Fruit fly (Drosophila melanogaster) whole organism, embryonic: ENCODE measurements around the gene CG17187.
A peak's percentile ranks its signal among the peaks of the same experiment; 100 is the strongest.

ENCODE experiments used
- Antp ChIP-seq: fragments of 200-800 bp; sonication (Bioruptor generic); optimal IDR thresholded peaks from 3 replicates; lab custom pipeline; 2016; ENCODE audit warnings: missing biosample characterization, missing genetic modification characterization
- Asciz ChIP-seq: fragments of 200-800 bp; sonication (Bioruptor generic); optimal IDR thresholded peaks from 2 replicates; lab custom pipeline; 2017; ENCODE audit warnings: missing biosample characterization, mild to moderate bottlenecking, missing genetic modification characterization, missing genetic modification reagents
- Awh ChIP-seq: fragments of 200-800 bp; sonication (Bioruptor generic); IDR thresholded peaks from 2 replicates; pipeline ENCODE4, ENCODE4 v1.3.6; 2022; ENCODE audit warnings: missing biosample characterization, missing genetic modification characterization
- BtbVII ChIP-seq: fragments of 200-800 bp; sonication (Bioruptor generic); optimal IDR thresholded peaks from 3 replicates; lab custom pipeline; 2017; ENCODE audit warnings: missing biosample characterization, mild to moderate bottlenecking, missing genetic modification characterization
- Bteb2 ChIP-seq: fragments of 200-800 bp; sonication (Bioruptor generic); optimal IDR thresholded peaks from 2 replicates; lab custom pipeline; 2016; ENCODE audit warnings: missing biosample characterization, missing genetic modification characterization
- CG10979 ChIP-seq: fragments of 200-800 bp; sonication (Bioruptor generic); optimal IDR thresholded peaks from 2 replicates; lab custom pipeline; 2018; ENCODE audit warnings: missing biosample characterization, mild to moderate bottlenecking, missing genetic modification characterization, moderate library complexity
- CG13894 ChIP-seq: fragments of 200-800 bp; sonication (Bioruptor generic); optimal IDR thresholded peaks from 3 replicates; lab custom pipeline; 2018; ENCODE audit warnings: missing biosample characterization, mild to moderate bottlenecking, missing genetic modification characterization, moderate library complexity
- CG14014 ChIP-seq: fragments of 200-800 bp; sonication (Bioruptor generic); IDR thresholded peaks from 2 replicates; pipeline ENCODE4 v1.3.6; 2022; ENCODE audit warnings: missing biosample characterization, missing genetic modification characterization
- CG15696 ChIP-seq: fragments of 200-800 bp; sonication (Bioruptor generic); optimal IDR thresholded peaks from 2 replicates; lab custom pipeline; 2019; ENCODE audit warnings: missing biosample characterization, mild to moderate bottlenecking, missing genetic modification characterization, moderate library complexity
- CG1603 ChIP-seq: fragments of 200-800 bp; sonication (Bioruptor generic); optimal IDR thresholded peaks from 2 replicates; lab custom pipeline; 2019; ENCODE audit warnings: missing biosample characterization, mild to moderate bottlenecking, missing genetic modification characterization, moderate library complexity
- CG17359 ChIP-seq: fragments of 200-800 bp; sonication (Bioruptor generic); optimal IDR thresholded peaks from 3 replicates; lab custom pipeline; 2018; ENCODE audit warnings: missing biosample characterization, mild to moderate bottlenecking, missing genetic modification characterization, moderate library complexity
- CG17361 ChIP-seq: fragments of 200-800 bp; sonication (Bioruptor generic); IDR thresholded peaks from 3 replicates; pipeline ENCODE4 v1.3.6; 2022; ENCODE audit warnings: missing biosample characterization, missing genetic modification characterization
- CG1792 ChIP-seq: fragments of 200-800 bp; sonication (Bioruptor generic); optimal IDR thresholded peaks from 2 replicates; lab custom pipeline; 2016; ENCODE audit warnings: missing biosample characterization, missing genetic modification characterization
- CG18011 ChIP-seq: fragments of 200-800 bp; sonication (Bioruptor generic); optimal IDR thresholded peaks from 2 replicates; lab custom pipeline; 2017; ENCODE audit warnings: missing biosample characterization, missing genetic modification characterization, mild to moderate bottlenecking, moderate library complexity, missing genotype
- CG2202 ChIP-seq: fragments of 200-800 bp; sonication (Bioruptor generic); optimal IDR thresholded peaks from 2 replicates; lab custom pipeline; 2018; ENCODE audit warnings: missing biosample characterization, mild to moderate bottlenecking, missing genetic modification characterization
- CG32772 ChIP-seq: fragments of 200-800 bp; sonication (Bioruptor generic); IDR thresholded peaks from 2 replicates; pipeline ENCODE4 v1.3.6; 2022; ENCODE audit warnings: missing biosample characterization, missing genetic modification characterization
- CG3407 ChIP-seq: fragments of 200-800 bp; sonication (Bioruptor generic); optimal IDR thresholded peaks from 2 replicates; lab custom pipeline; 2018; ENCODE audit warnings: missing biosample characterization, mild to moderate bottlenecking, missing genetic modification characterization
- CG3838 ChIP-seq: fragments of 200-800 bp; sonication (Bioruptor generic); optimal IDR thresholded peaks from 3 replicates; lab custom pipeline; 2016; ENCODE audit warnings: missing biosample characterization, missing genetic modification characterization
- CG5953 ChIP-seq: fragments of 200-800 bp; sonication (Bioruptor generic); IDR thresholded peaks from 2 replicates; pipeline ENCODE4 v1.3.6; 2022; ENCODE audit warnings: missing biosample characterization, missing genetic modification characterization
- CG7357 ChIP-seq: fragments of 200-800 bp; sonication (Bioruptor generic); IDR thresholded peaks from 3 replicates; pipeline ENCODE4 v1.3.6; 2022; ENCODE audit warnings: missing biosample characterization, missing genetic modification characterization
- CG7372 ChIP-seq: fragments of 200-800 bp; sonication (Bioruptor generic); IDR thresholded peaks from 2 replicates; pipeline ENCODE4 v1.3.6; 2022; ENCODE audit warnings: missing biosample characterization, missing genetic modification characterization
- CG7556 ChIP-seq: fragments of 200-800 bp; sonication (Bioruptor generic); optimal IDR thresholded peaks from 2 replicates; lab custom pipeline; 2017; ENCODE audit warnings: missing biosample characterization, mild to moderate bottlenecking, missing genetic modification characterization
- CG7963 ChIP-seq: fragments of 200-800 bp; sonication (Bioruptor generic); IDR thresholded peaks from 3 replicates; pipeline ENCODE4 v1.3.6; 2022; ENCODE audit warnings: missing biosample characterization, missing genetic modification characterization; ENCODE audit not compliant: partially characterized antibody
- CG8478 ChIP-seq: fragments of >200 bp; optimal IDR thresholded peaks from 2 replicates; lab custom pipeline; 2018
- Chrac-16 ChIP-seq: fragments of 200-800 bp; sonication (Bioruptor generic); optimal IDR thresholded peaks from 3 replicates; lab custom pipeline; 2016; ENCODE audit warnings: missing biosample characterization, missing genetic modification characterization
- Elba2 ChIP-seq: fragments of 200-800 bp; sonication (Bioruptor generic); optimal IDR thresholded peaks from 3 replicates; lab custom pipeline; 2016; ENCODE audit warnings: missing biosample characterization, missing genetic modification characterization
- HmgZ ChIP-seq: fragments of 200-800 bp; sonication (Bioruptor generic); optimal IDR thresholded peaks from 2 replicates; lab custom pipeline; 2018; ENCODE audit warnings: missing biosample characterization, mild to moderate bottlenecking, missing genetic modification characterization
- Hr3 ChIP-seq: fragments of 200-800 bp; sonication (Bioruptor generic); optimal IDR thresholded peaks from 3 replicates; lab custom pipeline; 2016; ENCODE audit warnings: missing biosample characterization, missing genetic modification characterization
- Med ChIP-seq: fragments of 200-800 bp; sonication (Bioruptor generic); peaks from one replicate; lab custom pipeline; 2016; ENCODE audit warnings: missing biosample characterization, missing genetic modification characterization, mild to moderate bottlenecking, inconsistent platforms, moderate library complexity
- NC2α ChIP-seq: fragments of 200-800 bp; sonication (Bioruptor generic); optimal IDR thresholded peaks from 2 replicates; lab custom pipeline; 2016; ENCODE audit warnings: missing biosample characterization, missing genetic modification characterization
- Scr ChIP-seq: fragments of 200-800 bp; sonication (Bioruptor generic); IDR thresholded peaks from 2 replicates; pipeline ENCODE4 v1.3.6; 2022; ENCODE audit warnings: missing biosample characterization, missing genetic modification characterization; ENCODE audit not compliant: partially characterized antibody
- Six4 ChIP-seq: fragments of 200-800 bp; sonication (Bioruptor generic); optimal IDR thresholded peaks from 2 replicates; lab custom pipeline; 2016; ENCODE audit warnings: missing biosample characterization, missing genetic modification characterization
- Sox102F ChIP-seq: fragments of 200-800 bp; sonication (Bioruptor generic); optimal IDR thresholded peaks from 2 replicates; lab custom pipeline; 2018; ENCODE audit warnings: missing biosample characterization, mild to moderate bottlenecking, missing genetic modification characterization, moderate library complexity
- Taf1 ChIP-seq: fragments of 200-800 bp; sonication (Bioruptor generic); IDR thresholded peaks from 2 replicates; pipeline ENCODE4 v1.3.6; 2022; ENCODE audit warnings: missing biosample characterization, missing genetic modification characterization
- Trl ChIP-seq, 3 experiments: fragments of >200 bp in 2 of 3; fragments of 200-800 bp in 1 of 3; sonication (Bioruptor generic) in 1 of 3; optimal IDR thresholded peaks; 2 replicates in 1 of 3; 3 replicates in 2 of 3; lab custom pipeline; 2016 to 2017; ENCODE audit warnings: missing biosample characterization in 1 of 3, missing genetic modification characterization in 1 of 3
- bbx ChIP-seq: fragments of 200-800 bp; sonication (Bioruptor generic); IDR thresholded peaks from 2 replicates; pipeline ENCODE4 v1.3.6; 2022; ENCODE audit warnings: missing biosample characterization, missing genetic modification characterization; ENCODE audit not compliant: partially characterized antibody
- ci ChIP-seq: fragments of 200-800 bp; sonication (Bioruptor generic); IDR thresholded peaks from 3 replicates; pipeline ENCODE4 v1.3.6; 2022; ENCODE audit warnings: missing biosample characterization, missing genetic modification characterization
- dm ChIP-seq: fragments of 200-800 bp; sonication (Bioruptor generic); optimal IDR thresholded peaks from 3 replicates; lab custom pipeline; 2016; ENCODE audit warnings: missing biosample characterization, missing genetic modification characterization
- fu2 ChIP-seq: fragments of 200-800 bp; sonication (Bioruptor generic); optimal IDR thresholded peaks from 2 replicates; lab custom pipeline; 2016; ENCODE audit warnings: missing biosample characterization, missing genetic modification characterization
- odd ChIP-seq: fragments of 200-800 bp; sonication (Bioruptor generic); optimal IDR thresholded peaks from 2 replicates; lab custom pipeline; 2017; ENCODE audit warnings: missing biosample characterization, mild to moderate bottlenecking, missing genetic modification characterization
- pros ChIP-seq: fragments of 200-800 bp; sonication (Bioruptor generic); optimal IDR thresholded peaks from 3 replicates; lab custom pipeline; 2019; ENCODE audit warnings: missing biosample characterization, mild to moderate bottlenecking, missing genetic modification characterization, moderate library complexity
- rib ChIP-seq: fragments of 200-800 bp; sonication (Bioruptor generic); IDR thresholded peaks from 2 replicates; pipeline ENCODE4 v1.3.6; 2022; ENCODE audit warnings: missing biosample characterization, missing genetic modification characterization
- salm ChIP-seq: fragments of 200-800 bp; sonication (Bioruptor generic); optimal IDR thresholded peaks from 2 replicates; lab custom pipeline; 2018; ENCODE audit warnings: missing biosample characterization, mild to moderate bottlenecking, missing genetic modification characterization
- sim ChIP-seq: fragments of 200-800 bp; sonication (Bioruptor generic); IDR thresholded peaks from 2 replicates; pipeline ENCODE4 v1.3.6; 2022; ENCODE audit warnings: missing biosample characterization, missing genetic modification characterization
- stwl ChIP-seq: fragments of 200-800 bp; sonication (Bioruptor generic); optimal IDR thresholded peaks from 3 replicates; lab custom pipeline; 2018; ENCODE audit warnings: missing biosample characterization, mild to moderate bottlenecking, missing genetic modification characterization, moderate library complexity
- tin ChIP-seq: fragments of 200-800 bp; sonication (Bioruptor generic); optimal IDR thresholded peaks from 3 replicates; lab custom pipeline; 2016; ENCODE audit warnings: missing biosample characterization, missing genetic modification characterization
- wek ChIP-seq: fragments of 200-800 bp; sonication (Bioruptor generic); optimal IDR thresholded peaks from 3 replicates; lab custom pipeline; 2018; ENCODE audit warnings: missing biosample characterization, mild to moderate bottlenecking, missing genetic modification characterization, moderate library complexity
- zen ChIP-seq: fragments of 200-800 bp; sonication (Bioruptor generic); optimal IDR thresholded peaks from 3 replicates; lab custom pipeline; 2018; ENCODE audit warnings: missing biosample characterization, mild to moderate bottlenecking, missing genetic modification characterization, moderate library complexity
- zen2 ChIP-seq: fragments of 200-800 bp; sonication (Bioruptor generic); IDR thresholded peaks from 3 replicates; pipeline ENCODE4 v1.3.6; 2022; ENCODE audit warnings: missing biosample characterization, missing genetic modification characterization; ENCODE audit not compliant: partially characterized antibody
- zfh1 ChIP-seq: fragments of 200-800 bp; sonication (Bioruptor generic); IDR thresholded peaks from 3 replicates; pipeline ENCODE4 v1.3.6; 2022; ENCODE audit warnings: missing biosample characterization, missing genetic modification characterization

The CG17187 gene

DNA sequence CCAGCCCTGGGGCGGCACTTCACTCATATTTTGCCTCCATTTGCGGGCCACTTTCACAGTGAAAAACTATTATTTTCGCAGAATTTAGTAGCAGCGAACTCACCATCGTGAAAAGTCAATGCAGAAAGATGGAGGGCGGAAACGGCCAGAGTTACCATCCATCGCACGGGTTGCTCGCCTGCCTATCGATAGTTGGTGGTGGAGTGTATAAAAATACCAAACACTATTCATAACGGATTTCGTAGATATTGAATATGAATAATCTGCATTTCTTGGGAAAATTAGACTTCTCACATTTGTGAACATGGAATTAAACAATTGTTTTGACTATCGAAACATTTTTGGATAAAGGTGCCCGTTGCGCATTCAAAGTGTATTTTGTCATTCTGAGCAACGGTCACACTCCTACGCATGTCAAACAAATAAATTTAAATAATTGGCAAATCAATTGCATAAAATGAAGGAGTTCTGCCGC lies 15.5 kb downstream of the CG17187 start, which contains the start of the genes RpS25 and CG4820 (continued):
- TF ChIP-seq ci: peak; percentile 96
- peak; percentile 2 for TF ChIP-seq pros (GFP tag; lab: Kevin White, UChicago)
- peak; percentile 78 for TF ChIP-seq Awh (GFP tag; lab: Robert Waterston, UW)
- TF ChIP-seq CG1603 (tag; lab: Kevin White, UChicago): peak; percentile 97
- peak; percentile 92 for TF ChIP-seq wek (GFP tag; lab: Kevin White, UChicago)
- TF ChIP-seq Bteb2 (GFP tag; lab: Kevin White, UChicago): peak; percentile 87
- peak; percentile 99 for TF ChIP-seq Med
- peak; percentile 79 for TF ChIP-seq CG32772 (GFP tag; lab: Robert Waterston, UW)
- TF ChIP-seq stwl: peak; percentile 88
- peak; percentile 72 for TF ChIP-seq Sox102F (GFP tag; lab: Kevin White, UChicago)
- TF ChIP-seq dm (GFP tag; lab: Kevin White, UChicago): peak; percentile 97
- peak; percentile 84 for TF ChIP-seq tin (GFP tag; lab: Kevin White, UChicago)
- peak; percentile 94 for TF ChIP-seq odd (GFP tag; lab: Kevin White, UChicago)
- TF ChIP-seq Chrac-16 (GFP tag; lab: Kevin White, UChicago): peak; percentile 58
- TF ChIP-seq HmgZ (tag; lab: Kevin White, UChicago): peak; percentile 92
- peak; percentile 71 for TF ChIP-seq Hr3 (GFP tag; lab: Kevin White, UChicago)
- TF ChIP-seq CG17361 (GFP tag; lab: Robert Waterston, UW): peak; percentile 88
- peak; percentile 84 for TF ChIP-seq NC2α (GFP tag; lab: Kevin White, UChicago)
- peak; percentile 79 for TF ChIP-seq CG14014
- TF ChIP-seq zfh1 (GFP tag; lab: Robert Waterston, UW): peak; percentile 87
- TF ChIP-seq CG7372 (GFP tag; lab: Robert Waterston, UW): peak; percentile 82
- peak; percentile 92 for TF ChIP-seq Scr (GFP tag; lab: Robert Waterston, UW)
- TF ChIP-seq CG1792: peak; percentile 84
- TF ChIP-seq CG17359 (tag; lab: Kevin White, UChicago): peak; percentile 86
- peak; percentile 71 for TF ChIP-seq sim (GFP tag; lab: Robert Waterston, UW)
- peak; percentile 76 for TF ChIP-seq Antp (GFP tag; lab: Kevin White, UChicago)
- peak; percentile 84 for TF ChIP-seq CG18011
- peak; percentile 51; the same call in 1 of the 2 replicates for TF ChIP-seq Taf1 (GFP tag; lab: Robert Waterston, UW)
- peak; percentile 92 for TF ChIP-seq BtbVII (GFP tag; lab: Kevin White, UChicago)
- TF ChIP-seq CG10979 (tag; lab: Kevin White, UChicago): peak; percentile 83
- peak; percentile 83 for TF ChIP-seq CG13894 (tag; lab: Kevin White, UChicago)
- TF ChIP-seq CG7357: 0 out of 3 replicates have a peak, but pooled peaks have one; percentile 31
- peak; percentile 67 for TF ChIP-seq rib (GFP tag; lab: Robert Waterston, UW)
- TF ChIP-seq CG2202: peak; percentile 85
- TF ChIP-seq fu2 (GFP tag; lab: Kevin White, UChicago): peak; percentile 90
- peak; percentile 85 for TF ChIP-seq salm (tag; lab: Kevin White, UChicago)
- TF ChIP-seq CG3838 (GFP tag; lab: Kevin White, UChicago): peak; percentile 75
- TF ChIP-seq Six4 (GFP tag; lab: Kevin White, UChicago): peak; percentile 71
- TF ChIP-seq bbx (GFP tag; lab: Robert Waterston, UW): peak; percentile 70
- TF ChIP-seq CG15696: peak; percentile 66
- TF ChIP-seq zen (tag; lab: Kevin White, UChicago): peak; percentile 84
- peak; percentile 52 for TF ChIP-seq Elba2 (GFP tag; lab: Kevin White, UChicago)
- TF ChIP-seq CG7556 (GFP tag; lab: Kevin White, UChicago): peak; percentile 75
- TF ChIP-seq CG7963: peak; percentile 69; the same call in 1 of the 3 replicates
- TF ChIP-seq CG5953 (GFP tag; lab: Robert Waterston, UW): peak; percentile 78; the same call in 1 of the 2 replicates
- TF ChIP-seq Asciz (GFP tag; lab: Kevin White, UChicago): peak; percentile 89
- TF ChIP-seq Trl (optimal IDR thresholded peaks at IDR 0.05; lab: Kevin White, UChicago): no peak
- peak; percentile 96 for TF ChIP-seq Trl (GFP tag; optimal IDR thresholded peaks at IDR 0.05; lab: Kevin White, UChicago)
- peak; percentile 87 for TF ChIP-seq CG3407 (GFP tag; lab: Kevin White, UChicago)
- TF ChIP-seq CG8478 (lab: Kevin White, UChicago): no peak
- peak; percentile 67; the same call in 2 of the 3 replicates for TF ChIP-seq zen2 (GFP tag; lab: Robert Waterston, UW)
